Worm (Caenorhabditis elegans) whole organism, L4 larva: ENCODE data around the gene Y105C5B.1413.

ENCODE experiments used
- daf-19 ChIP-seq: fragments of 200-800 bp; sonication (Bioruptor generic); conservative IDR thresholded peaks from 2 replicates; pipeline ENCODE4 v1.3.6; 2022; ENCODE audit warnings: missing genetic modification characterization, missing compliant biosample characterization
- lin-13 ChIP-seq: fragments of 150-350 bp; optimal IDR thresholded peaks from 2 replicates; lab custom pipeline; 2014; ENCODE audit warnings: missing biosample characterization, missing genetic modification reagents, missing genetic modification characterization

DNA sequence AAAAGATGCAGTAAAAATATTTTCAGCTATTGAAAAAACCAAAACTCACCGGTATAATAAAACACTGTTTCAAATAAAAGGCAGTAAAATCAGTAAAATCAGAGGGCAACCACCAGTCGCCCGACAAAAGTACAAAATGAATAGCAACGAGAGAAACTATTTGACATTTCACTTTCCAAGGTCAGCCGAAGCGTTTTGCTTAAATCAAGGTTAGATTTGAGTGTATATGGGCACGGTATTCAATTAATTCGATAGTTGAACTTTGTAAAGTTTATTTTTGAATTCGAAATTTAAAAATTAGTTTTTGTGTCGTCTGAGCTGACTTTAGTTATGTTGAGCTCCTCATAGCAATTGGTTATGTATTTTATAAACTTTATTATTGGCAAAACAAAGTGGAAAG lies 8.3 kb upstream of the Y105C5B.1413 start:
- TF ChIP-seq lin-13 (no peak), daf-19 (GFP tag; lab: Robert Waterston, UW) (no peak)
